Worm (Caenorhabditis elegans) whole organism, mixed stage, embryonic: ENCODE results near the gene hsp-3.

Source experiments
- bed-3 ChIP-seq: fragments of 200-800 bp; sonication (Bioruptor generic); optimal IDR thresholded peaks from 3 replicates; lab custom pipeline; 2018; ENCODE audit warnings: mild to moderate bottlenecking, missing genetic modification characterization, moderate library complexity, missing compliant biosample characterization
- blmp-1 ChIP-seq: fragments of 150-350 bp; optimal IDR thresholded peaks from 2 replicates; lab custom pipeline; 2014; ENCODE audit warnings: missing biosample characterization, missing genetic modification characterization
- ceh-39 ChIP-seq: fragments of 150-350 bp; optimal IDR thresholded peaks from 2 replicates; lab custom pipeline; 2014; ENCODE audit warnings: missing biosample characterization, missing genetic modification characterization
- ceh-43 ChIP-seq: fragments of 200-800 bp; sonication (Bioruptor generic); optimal IDR thresholded peaks from 2 replicates; lab custom pipeline; 2018; ENCODE audit warnings: mild to moderate bottlenecking, missing genetic modification characterization, moderate library complexity, missing compliant biosample characterization
- ceh-83 ChIP-seq: fragments of 200-800 bp; sonication (Bioruptor generic); optimal IDR thresholded peaks from 2 replicates; lab custom pipeline; 2018; ENCODE audit warnings: mild to moderate bottlenecking, missing genetic modification characterization, missing compliant biosample characterization
- ces-1 ChIP-seq: fragments of 150-350 bp; optimal IDR thresholded peaks from 2 replicates; lab custom pipeline; 2014; ENCODE audit warnings: missing biosample characterization, missing genetic modification reagents, missing genetic modification characterization
- cnd-1 ChIP-seq: fragments of 200-800 bp; sonication (Bioruptor generic); optimal IDR thresholded peaks from 2 replicates; lab custom pipeline; 2018; ENCODE audit warnings: mild to moderate bottlenecking, missing genetic modification characterization, missing compliant biosample characterization
- drap-1 ChIP-seq: fragments of 200-800 bp; sonication (Bioruptor generic); optimal IDR thresholded peaks from 3 replicates; lab custom pipeline; 2018; ENCODE audit warnings: mild to moderate bottlenecking, missing genetic modification characterization, missing compliant biosample characterization
- elt-1 ChIP-seq: sonication (generic microtip); optimal IDR thresholded peaks from 2 replicates; lab custom pipeline; 2017; ENCODE audit warnings: missing genetic modification characterization, mild to moderate bottlenecking, missing compliant biosample characterization, antibody characterized with exemption, moderate library complexity, borderline replicate concordance; ENCODE audit not compliant: insufficient read depth
- elt-3 ChIP-seq: fragments of 150-350 bp; optimal IDR thresholded peaks from 2 replicates; lab custom pipeline; 2014; ENCODE audit warnings: missing biosample characterization, missing genetic modification characterization
- flh-1 ChIP-seq: fragments of 200-800 bp; sonication (Bioruptor generic); optimal IDR thresholded peaks from 2 replicates; lab custom pipeline; 2018; ENCODE audit warnings: mild to moderate bottlenecking, missing genetic modification characterization, moderate library complexity, missing compliant biosample characterization
- ham-2 ChIP-seq: fragments of 200-800 bp; sonication (Bioruptor generic); optimal IDR thresholded peaks from 2 replicates; lab custom pipeline; 2018; ENCODE audit warnings: mild to moderate bottlenecking, missing genetic modification characterization, missing compliant biosample characterization
- hlh-1 ChIP-seq: fragments of 150-350 bp; optimal IDR thresholded peaks from 2 replicates; lab custom pipeline; 2014; ENCODE audit warnings: missing biosample characterization, missing genetic modification reagents, missing genetic modification characterization
- mep-1 ChIP-seq: fragments of 150-350 bp; optimal IDR thresholded peaks from 2 replicates; lab custom pipeline; 2017; ENCODE audit warnings: missing biosample characterization, missing genetic modification reagents, missing genetic modification characterization, inconsistent platforms
- nhr-2 ChIP-seq: fragments of 150-350 bp; optimal IDR thresholded peaks from 2 replicates; lab custom pipeline; 2014; ENCODE audit warnings: missing biosample characterization, missing genetic modification characterization
- nhr-237 ChIP-seq: fragments of 150-350 bp; optimal IDR thresholded peaks from 2 replicates; lab custom pipeline; 2014; ENCODE audit warnings: missing biosample characterization, missing genetic modification characterization
- nhr-28 ChIP-seq: fragments of 150-350 bp; optimal IDR thresholded peaks from 2 replicates; lab custom pipeline; 2014; ENCODE audit warnings: missing biosample characterization, missing genetic modification characterization
- nhr-76 ChIP-seq: sonication (generic microtip); optimal IDR thresholded peaks from 2 replicates; lab custom pipeline; 2017; ENCODE audit warnings: missing biosample characterization, missing genetic modification characterization
- pha-4 ChIP-seq: fragments of 150-350 bp; optimal IDR thresholded peaks from 2 replicates; lab custom pipeline; 2018; ENCODE audit warnings: missing biosample characterization, missing genetic modification reagents, missing genetic modification characterization
- sem-2 ChIP-seq: fragments of 200-800 bp; sonication (Bioruptor generic); optimal IDR thresholded peaks from 2 replicates; lab custom pipeline; 2018; ENCODE audit warnings: mild to moderate bottlenecking, missing genetic modification characterization, missing compliant biosample characterization
- sptf-1 ChIP-seq: sonication (generic microtip); optimal IDR thresholded peaks from 2 replicates; lab custom pipeline; 2017; ENCODE audit warnings: mild to moderate bottlenecking, missing genetic modification characterization, moderate library complexity, missing compliant biosample characterization
- tbx-8 ChIP-seq: fragments of 200-800 bp; sonication (Bioruptor generic); optimal IDR thresholded peaks from 2 replicates; lab custom pipeline; 2018; ENCODE audit warnings: mild to moderate bottlenecking, missing genetic modification characterization, moderate library complexity, missing compliant biosample characterization
- unc-120 ChIP-seq: sonication (generic microtip); optimal IDR thresholded peaks from 2 replicates; lab custom pipeline; 2017; ENCODE audit warnings: missing genetic modification characterization, missing compliant biosample characterization; ENCODE audit not compliant: poor library complexity, severe bottlenecking
- unc-62 ChIP-seq: fragments of 150-350 bp; optimal IDR thresholded peaks from 2 replicates; lab custom pipeline; 2014; ENCODE audit warnings: missing biosample characterization, missing genetic modification reagents, missing genetic modification characterization
- zip-8 ChIP-seq: fragments of 150-350 bp; optimal IDR thresholded peaks from 2 replicates; lab custom pipeline; 2014; ENCODE audit warnings: missing biosample characterization, missing genetic modification characterization
- ztf-11 ChIP-seq: fragments of 150-350 bp; optimal IDR thresholded peaks from 2 replicates; lab custom pipeline; 2014; ENCODE audit warnings: missing biosample characterization, missing genetic modification characterization

Gene hsp-3

DNA sequence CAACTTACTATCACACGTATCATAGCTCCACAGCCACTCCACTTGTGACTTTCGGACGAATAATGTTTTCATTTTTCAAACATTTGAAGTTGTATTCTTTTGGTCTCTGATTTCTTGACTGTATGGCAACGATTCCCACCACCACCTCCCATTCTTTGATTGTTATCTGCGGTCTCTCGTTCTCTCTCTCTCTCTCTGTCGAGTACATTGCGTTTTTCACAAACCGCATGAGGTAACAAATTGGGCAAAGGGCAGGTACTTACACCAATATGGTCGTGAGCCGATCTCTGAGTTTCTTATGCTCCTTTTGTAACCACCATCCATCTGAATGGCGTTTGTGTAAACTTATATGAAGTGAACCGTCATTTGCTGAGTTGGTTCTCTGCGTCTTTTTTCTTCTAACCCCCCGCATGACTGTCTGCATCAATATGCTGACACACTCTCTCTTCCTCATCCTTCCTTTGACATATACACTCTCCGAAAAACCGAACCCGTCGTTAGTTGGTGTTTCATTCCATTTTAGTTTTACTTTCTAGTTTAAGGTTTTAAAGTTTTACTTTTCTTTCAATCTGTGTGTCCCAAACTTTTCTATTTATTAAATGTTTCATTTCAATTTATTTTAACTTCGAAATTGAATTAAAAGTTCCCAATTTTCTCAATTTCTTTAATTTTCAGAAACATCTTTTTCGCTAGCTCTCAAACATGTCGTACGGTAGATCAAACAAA, 34.2 kb downstream of the hsp-3 start, which contains the start of gene gln-1:
TSS of gene gln-1 (plus strand) at position 676 of the 726 bp plus-strand sequence.
- peak; percentile 7 for TF ChIP-seq ham-2
- TF ChIP-seq unc-62 (GFP tag; lab: Kevin White, UChicago): peak; percentile 22
- peak; percentile 4 for TF ChIP-seq nhr-2 (tag; lab: Kevin White, UChicago)
- TF ChIP-seq elt-1 (tag; lab: Kevin White, UChicago): peak; percentile 34
- TF ChIP-seq unc-120 (tag; lab: Kevin White, UChicago): no peak
- TF ChIP-seq ztf-11 (tag; lab: Kevin White, UChicago): no peak

ce11 chrX:6052744-6053143, 39.2 kb downstream of the hsp-3 start, which contains the start of gene C45B2.6:
TSS of gene C45B2.6 (plus strand) at chrX:6052879.
- TF ChIP-seq nhr-76 (tag; lab: Kevin White, UChicago) (no peak), ces-1 (GFP tag; lab: Kevin White, UChicago) (peak; percentile 10)

DNA sequence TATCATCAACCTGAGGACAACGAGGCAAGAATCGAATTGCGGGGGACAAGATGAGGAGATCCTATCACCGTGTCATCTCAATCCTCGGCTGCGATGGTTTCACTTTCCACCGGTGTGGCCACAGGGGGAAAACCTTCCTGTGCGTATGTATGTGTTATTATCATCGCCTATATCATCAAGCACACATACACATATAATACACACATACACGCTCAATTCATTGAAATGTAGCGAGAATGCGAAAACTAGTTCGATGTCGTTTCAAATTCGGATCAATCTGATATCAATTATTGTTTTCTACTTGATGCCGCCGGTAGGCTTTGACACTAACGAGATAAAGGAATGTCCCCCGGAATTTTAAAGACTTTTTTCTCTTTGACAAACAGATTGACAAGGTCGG, 41.1 kb downstream of the hsp-3 start:
- no peak for TF ChIP-seq flh-1 (GFP tag; lab: Kevin White, UChicago)
- no peak for TF ChIP-seq hlh-1 (tag; lab: Kevin White, UChicago)
- TF ChIP-seq tbx-8 (GFP tag; lab: Kevin White, UChicago): no peak
- TF ChIP-seq ham-2: peak; percentile 47
- no peak for TF ChIP-seq ceh-43
- TF ChIP-seq elt-1 (tag; lab: Kevin White, UChicago): peak; percentile 22
- no peak for TF ChIP-seq zip-8
- TF ChIP-seq nhr-237 (tag; lab: Kevin White, UChicago): no peak
- TF ChIP-seq blmp-1: peak; percentile 8
- TF ChIP-seq bed-3 (GFP tag; lab: Kevin White, UChicago): no peak
- no peak for TF ChIP-seq ceh-83 (GFP tag; lab: Kevin White, UChicago)
- TF ChIP-seq ceh-39: no peak

DNA sequence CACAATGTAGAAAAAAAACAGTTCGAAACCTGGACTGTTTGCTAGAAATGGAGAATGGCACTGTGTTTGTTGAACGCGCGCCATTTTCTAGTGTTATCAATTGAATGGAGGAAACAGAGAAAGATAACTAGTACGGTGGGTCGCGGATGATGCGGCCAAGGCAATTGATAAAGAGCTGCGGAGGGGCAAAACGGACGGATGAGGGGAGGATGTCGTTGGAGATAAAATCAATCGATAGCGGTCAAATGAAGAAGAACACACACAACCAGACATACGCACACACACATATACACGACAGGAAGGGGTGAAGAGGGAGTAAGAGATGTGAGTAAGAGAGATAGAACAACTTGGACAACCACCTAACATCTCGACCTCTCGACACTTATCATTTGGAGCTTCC, 41.8 kb downstream of the hsp-3 start:
- TF ChIP-seq unc-120 (tag; lab: Kevin White, UChicago): peak; percentile 21
- peak; percentile 54 for TF ChIP-seq hlh-1 (tag; lab: Kevin White, UChicago)
- TF ChIP-seq ham-2: no peak

DNA sequence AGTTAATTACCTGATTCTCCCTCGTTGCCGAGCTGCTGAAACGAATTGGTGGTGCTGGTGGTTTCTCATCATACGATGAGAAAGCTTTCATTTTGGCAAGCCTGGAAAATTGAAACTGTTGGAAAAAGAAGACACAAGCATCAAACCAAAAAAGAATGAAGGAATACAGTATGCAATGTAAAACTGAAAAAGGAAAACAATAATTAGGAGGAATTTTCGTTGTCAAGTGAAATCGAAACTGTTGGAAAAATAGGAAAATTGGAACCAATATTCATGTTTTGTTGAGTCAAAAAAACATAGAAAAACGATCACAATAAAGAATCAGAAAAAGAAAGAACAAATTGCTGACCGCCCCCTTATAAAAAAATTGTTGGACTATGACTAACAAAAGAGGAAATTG, 43.4 kb downstream of the hsp-3 start, which contains the start of gene pak-1:
TSS of gene pak-1 (minus strand) at position 101 of the 400 bp plus-strand sequence.
- no peak for TF ChIP-seq cnd-1 (tag; lab: Kevin White, UChicago)
- TF ChIP-seq mep-1 (tag; lab: Kevin White, UChicago): no peak
- no peak for TF ChIP-seq drap-1 (GFP tag; lab: Kevin White, UChicago)
- no peak for TF ChIP-seq nhr-76 (tag; lab: Kevin White, UChicago)

- peak; percentile 3 for TF ChIP-seq pha-4 (tag; lab: Kevin White, UChicago)
- no peak for TF ChIP-seq unc-120 (tag; lab: Kevin White, UChicago)
Measured at ce11 chrX:6043283-6043682, 48.6 kb downstream of the hsp-3 start.

ce11 chrX:6041995-6042481, 49.9 kb downstream of the hsp-3 start:
- no peak for TF ChIP-seq drap-1 (GFP tag; lab: Kevin White, UChicago)
- no peak for TF ChIP-seq nhr-28 (tag; lab: Kevin White, UChicago)
- peak; percentile 73 for TF ChIP-seq ham-2
- peak; percentile 62 for TF ChIP-seq hlh-1 (tag; lab: Kevin White, UChicago)
- TF ChIP-seq elt-3 (tag; lab: Kevin White, UChicago): peak; percentile 81
- no peak for TF ChIP-seq sptf-1 (tag; lab: Kevin White, UChicago)
- TF ChIP-seq unc-62 (GFP tag; lab: Kevin White, UChicago): no peak
- TF ChIP-seq sem-2 (GFP tag; lab: Kevin White, UChicago): no peak
- TF ChIP-seq unc-120 (tag; lab: Kevin White, UChicago): peak; percentile 58
- TF ChIP-seq nhr-237 (tag; lab: Kevin White, UChicago): peak; percentile 80
- TF ChIP-seq cnd-1 (tag; lab: Kevin White, UChicago): no peak
- TF ChIP-seq, all 35 proteins: peak for 5
